Worm (Caenorhabditis elegans): ENCODE data around the gene snt-7.

ce11 chrX:15148389-15148788, 50.6 kb downstream of the snt-7 start:
- TF ChIP-seq sea-1 (GFP tag; conservative IDR thresholded peaks at IDR 0.05) (no peak), ceh-13 (GFP tag; optimal IDR thresholded peaks at IDR 0.05) (no peak), ceh-36 (tag; optimal IDR thresholded peaks at IDR 0.05) (no peak), ama-1 (optimal IDR thresholded peaks at IDR 0.05) (no peak)

Data from whole organism, early embryonic.